Worm (Caenorhabditis elegans) whole organism, mixed stage, embryonic: ENCODE measurements around the gene scc-2.

ENCODE experiments used
- M03D4.4 ChIP-seq: sonication (generic microtip); optimal IDR thresholded peaks from 2 replicates; lab custom pipeline; 2017; ENCODE audit warnings: mild to moderate bottlenecking, missing genetic modification characterization, missing compliant biosample characterization
- bed-3 ChIP-seq: fragments of 200-800 bp; sonication (Bioruptor generic); optimal IDR thresholded peaks from 3 replicates; lab custom pipeline; 2018; ENCODE audit warnings: mild to moderate bottlenecking, missing genetic modification characterization, moderate library complexity, missing compliant biosample characterization
- blmp-1 ChIP-seq: fragments of 150-350 bp; optimal IDR thresholded peaks from 2 replicates; lab custom pipeline; 2014; ENCODE audit warnings: missing biosample characterization, missing genetic modification characterization
- ceh-39 ChIP-seq: fragments of 150-350 bp; optimal IDR thresholded peaks from 2 replicates; lab custom pipeline; 2014; ENCODE audit warnings: missing biosample characterization, missing genetic modification characterization
- ces-1 ChIP-seq: fragments of 150-350 bp; optimal IDR thresholded peaks from 2 replicates; lab custom pipeline; 2014; ENCODE audit warnings: missing biosample characterization, missing genetic modification reagents, missing genetic modification characterization
- cnd-1 ChIP-seq: fragments of 200-800 bp; sonication (Bioruptor generic); optimal IDR thresholded peaks from 2 replicates; lab custom pipeline; 2018; ENCODE audit warnings: mild to moderate bottlenecking, missing genetic modification characterization, missing compliant biosample characterization
- drap-1 ChIP-seq: fragments of 200-800 bp; sonication (Bioruptor generic); optimal IDR thresholded peaks from 3 replicates; lab custom pipeline; 2018; ENCODE audit warnings: mild to moderate bottlenecking, missing genetic modification characterization, missing compliant biosample characterization
- elt-1 ChIP-seq: sonication (generic microtip); optimal IDR thresholded peaks from 2 replicates; lab custom pipeline; 2017; ENCODE audit warnings: missing genetic modification characterization, mild to moderate bottlenecking, missing compliant biosample characterization, antibody characterized with exemption, moderate library complexity, borderline replicate concordance; ENCODE audit not compliant: insufficient read depth
- elt-3 ChIP-seq: fragments of 150-350 bp; optimal IDR thresholded peaks from 2 replicates; lab custom pipeline; 2014; ENCODE audit warnings: missing biosample characterization, missing genetic modification characterization
- flh-1 ChIP-seq: fragments of 200-800 bp; sonication (Bioruptor generic); optimal IDR thresholded peaks from 2 replicates; lab custom pipeline; 2018; ENCODE audit warnings: mild to moderate bottlenecking, missing genetic modification characterization, moderate library complexity, missing compliant biosample characterization
- ham-2 ChIP-seq: fragments of 200-800 bp; sonication (Bioruptor generic); optimal IDR thresholded peaks from 2 replicates; lab custom pipeline; 2018; ENCODE audit warnings: mild to moderate bottlenecking, missing genetic modification characterization, missing compliant biosample characterization
- hlh-1 ChIP-seq: fragments of 150-350 bp; optimal IDR thresholded peaks from 2 replicates; lab custom pipeline; 2014; ENCODE audit warnings: missing biosample characterization, missing genetic modification reagents, missing genetic modification characterization
- lin-13 ChIP-seq: fragments of 150-350 bp; optimal IDR thresholded peaks from 2 replicates; lab custom pipeline; 2014; ENCODE audit warnings: missing biosample characterization, missing genetic modification characterization
- lin-32 ChIP-seq: fragments of 200-800 bp; sonication (Bioruptor generic); optimal IDR thresholded peaks from 2 replicates; lab custom pipeline; 2018; ENCODE audit warnings: mild to moderate bottlenecking, missing genetic modification characterization, missing compliant biosample characterization
- lsy-2 ChIP-seq: fragments of 150-350 bp; optimal IDR thresholded peaks from 2 replicates; lab custom pipeline; 2014; ENCODE audit warnings: missing biosample characterization, missing genetic modification characterization
- mab-5 ChIP-seq: fragments of 150-350 bp; optimal IDR thresholded peaks from 2 replicates; lab custom pipeline; 2014; ENCODE audit warnings: missing biosample characterization, missing genetic modification characterization
- mep-1 ChIP-seq: fragments of 150-350 bp; optimal IDR thresholded peaks from 2 replicates; lab custom pipeline; 2017; ENCODE audit warnings: missing biosample characterization, missing genetic modification reagents, missing genetic modification characterization, inconsistent platforms
- mls-2 ChIP-seq: sonication (generic microtip); optimal IDR thresholded peaks from 2 replicates; lab custom pipeline; 2016; ENCODE audit warnings: mild to moderate bottlenecking, missing genetic modification characterization, moderate library complexity, missing compliant biosample characterization
- nhr-12 ChIP-seq: fragments of 150-350 bp; optimal IDR thresholded peaks from 2 replicates; lab custom pipeline; 2014; ENCODE audit warnings: missing biosample characterization, missing genetic modification characterization
- nhr-2 ChIP-seq: fragments of 150-350 bp; optimal IDR thresholded peaks from 2 replicates; lab custom pipeline; 2014; ENCODE audit warnings: missing biosample characterization, missing genetic modification characterization
- nhr-28 ChIP-seq: fragments of 150-350 bp; optimal IDR thresholded peaks from 2 replicates; lab custom pipeline; 2014; ENCODE audit warnings: missing biosample characterization, missing genetic modification characterization
- nhr-76 ChIP-seq: sonication (generic microtip); optimal IDR thresholded peaks from 2 replicates; lab custom pipeline; 2017; ENCODE audit warnings: missing biosample characterization, missing genetic modification characterization
- pha-4 ChIP-seq: fragments of 150-350 bp; optimal IDR thresholded peaks from 2 replicates; lab custom pipeline; 2018; ENCODE audit warnings: missing biosample characterization, missing genetic modification reagents, missing genetic modification characterization
- sem-2 ChIP-seq: fragments of 200-800 bp; sonication (Bioruptor generic); optimal IDR thresholded peaks from 2 replicates; lab custom pipeline; 2018; ENCODE audit warnings: mild to moderate bottlenecking, missing genetic modification characterization, missing compliant biosample characterization
- snpc-4 ChIP-seq: fragments of 150-350 bp; optimal IDR thresholded peaks from 2 replicates; lab custom pipeline; 2014; ENCODE audit warnings: missing biosample characterization, missing genetic modification characterization
- sptf-1 ChIP-seq: sonication (generic microtip); optimal IDR thresholded peaks from 2 replicates; lab custom pipeline; 2017; ENCODE audit warnings: mild to moderate bottlenecking, missing genetic modification characterization, moderate library complexity, missing compliant biosample characterization
- tbx-8 ChIP-seq: fragments of 200-800 bp; sonication (Bioruptor generic); optimal IDR thresholded peaks from 2 replicates; lab custom pipeline; 2018; ENCODE audit warnings: mild to moderate bottlenecking, missing genetic modification characterization, moderate library complexity, missing compliant biosample characterization
- unc-120 ChIP-seq: sonication (generic microtip); optimal IDR thresholded peaks from 2 replicates; lab custom pipeline; 2017; ENCODE audit warnings: missing genetic modification characterization, missing compliant biosample characterization; ENCODE audit not compliant: poor library complexity, severe bottlenecking
- unc-39 ChIP-seq: fragments of 150-350 bp; optimal IDR thresholded peaks from 2 replicates; lab custom pipeline; 2014; ENCODE audit warnings: missing biosample characterization, missing genetic modification characterization
- unc-62 ChIP-seq: fragments of 150-350 bp; optimal IDR thresholded peaks from 2 replicates; lab custom pipeline; 2014; ENCODE audit warnings: missing biosample characterization, missing genetic modification reagents, missing genetic modification characterization
- zip-8 ChIP-seq: fragments of 150-350 bp; optimal IDR thresholded peaks from 2 replicates; lab custom pipeline; 2014; ENCODE audit warnings: missing biosample characterization, missing genetic modification characterization
- ztf-11 ChIP-seq: fragments of 150-350 bp; optimal IDR thresholded peaks from 2 replicates; lab custom pipeline; 2014; ENCODE audit warnings: missing biosample characterization, missing genetic modification characterization

Gene scc-2

ce11 chrII:240043-240442, 23.4 kb downstream of the scc-2 start:
- TF ChIP-seq elt-1 (tag; lab: Kevin White, UChicago) (no peak), mls-2 (tag; lab: Kevin White, UChicago) (no peak), unc-120 (tag; lab: Kevin White, UChicago) (no peak), bed-3 (GFP tag; lab: Kevin White, UChicago) (no peak), sptf-1 (tag; lab: Kevin White, UChicago) (no peak), mep-1 (tag; lab: Kevin White, UChicago) (no peak), sem-2 (GFP tag; lab: Kevin White, UChicago) (no peak), nhr-12 (tag; lab: Kevin White, UChicago) (no peak), zip-8 (no peak)

- TF ChIP-seq zip-8 (peak; percentile 89), nhr-2 (tag; lab: Kevin White, UChicago) (no peak)
Measured at ce11 chrII:237721-238120, 25.7 kb downstream of the scc-2 start, which contains the start of gene laat-1. TSS of gene laat-1 (minus strand) at chrII:237821.

- TF ChIP-seq elt-3 (tag; lab: Kevin White, UChicago) (no peak), unc-120 (tag; lab: Kevin White, UChicago) (no peak), pha-4 (tag; lab: Kevin White, UChicago) (no peak), ceh-39 (tag; lab: Kevin White, UChicago) (no peak), nhr-28 (tag; lab: Kevin White, UChicago) (no peak), drap-1 (no peak), snpc-4 (tag; lab: Kevin White, UChicago) (no peak), sem-2 (GFP tag; lab: Kevin White, UChicago) (no peak), elt-1 (tag; lab: Kevin White, UChicago) (no peak), mab-5 (tag; lab: Kevin White, UChicago) (no peak), unc-39 (no peak), mls-2 (tag; lab: Kevin White, UChicago) (no peak), hlh-1 (tag; lab: Kevin White, UChicago) (no peak), blmp-1 (tag; lab: Kevin White, UChicago) (no peak)
- TF ChIP-seq, all 35 proteins: peak for 0
Measured at ce11 chrII:232641-233040, 30.8 kb downstream of the scc-2 start, which contains the start of gene Y43H11AL.1. TSS of gene Y43H11AL.1 (minus strand) at chrII:232741.

- TF ChIP-seq nhr-12 (tag; lab: Kevin White, UChicago) (no peak), unc-62 (peak; percentile 94), nhr-2 (tag; lab: Kevin White, UChicago) (no peak), lin-32 (GFP tag; lab: Kevin White, UChicago) (no peak), ztf-11 (tag; lab: Kevin White, UChicago) (peak; percentile 18), unc-39 (no peak), M03D4.4 (tag; lab: Kevin White, UChicago) (no peak), elt-3 (tag; lab: Kevin White, UChicago) (no peak), pha-4 (tag; lab: Kevin White, UChicago) (no peak), ham-2 (GFP tag; lab: Kevin White, UChicago) (peak; percentile 61), sptf-1 (tag; lab: Kevin White, UChicago) (peak; percentile 43), nhr-76 (tag; lab: Kevin White, UChicago) (no peak), cnd-1 (no peak), mab-5 (tag; lab: Kevin White, UChicago) (no peak), unc-120 (tag; lab: Kevin White, UChicago) (peak; percentile 60), ceh-39 (tag; lab: Kevin White, UChicago) (no peak), lsy-2 (no peak), flh-1 (GFP tag; lab: Kevin White, UChicago) (no peak), bed-3 (GFP tag; lab: Kevin White, UChicago) (no peak), ces-1 (GFP tag; lab: Kevin White, UChicago) (no peak), tbx-8 (GFP tag; lab: Kevin White, UChicago) (no peak), nhr-28 (tag; lab: Kevin White, UChicago) (no peak), hlh-1 (tag; lab: Kevin White, UChicago) (peak; percentile 68), mep-1 (tag; lab: Kevin White, UChicago) (no peak), mls-2 (tag; lab: Kevin White, UChicago) (peak; percentile 53), zip-8 (no peak), drap-1 (no peak), lin-13 (tag; lab: Kevin White, UChicago) (no peak), sem-2 (GFP tag; lab: Kevin White, UChicago) (no peak)
Measured at ce11 chrII:221212-221611, 42.3 kb downstream of the scc-2 start.
